Fruit fly (Drosophila melanogaster) whole organism, embryonic: Measurements from ENCODE around the gene CCHa2.
A peak's percentile ranks its signal among the peaks of the same experiment; 100 is the strongest.

Source experiments
- ATbp ChIP-seq: fragments of 200-800 bp; sonication (Bioruptor generic); optimal IDR thresholded peaks from 2 replicates; lab custom pipeline; 2017; ENCODE audit warnings: missing biosample characterization, mild to moderate bottlenecking, missing genetic modification characterization, missing genetic modification reagents
- Awh ChIP-seq: fragments of 200-800 bp; sonication (Bioruptor generic); IDR thresholded peaks from 2 replicates; pipeline ENCODE4, ENCODE4 v1.3.6; 2022; ENCODE audit warnings: missing biosample characterization, missing genetic modification characterization
- CG10147 ChIP-seq: fragments of 200-800 bp; sonication (Bioruptor generic); optimal IDR thresholded peaks from 2 replicates; lab custom pipeline; 2019; ENCODE audit warnings: missing biosample characterization, mild to moderate bottlenecking, missing genetic modification characterization, moderate library complexity
- CG12236 ChIP-seq: fragments of 200-800 bp; sonication (Bioruptor generic); optimal IDR thresholded peaks from 2 replicates; lab custom pipeline; 2016; ENCODE audit warnings: missing biosample characterization, missing genetic modification characterization
- CG12391 ChIP-seq: fragments of 200-800 bp; sonication (Bioruptor generic); optimal IDR thresholded peaks from 3 replicates; lab custom pipeline; 2018; ENCODE audit warnings: missing biosample characterization, mild to moderate bottlenecking, missing genetic modification characterization, moderate library complexity
- CG12769 ChIP-seq: fragments of 200-800 bp; sonication (Bioruptor generic); optimal IDR thresholded peaks from 2 replicates; lab custom pipeline; 2019; ENCODE audit warnings: missing biosample characterization, mild to moderate bottlenecking, missing genetic modification characterization, moderate library complexity
- CG13296 ChIP-seq: fragments of 200-800 bp; sonication (Bioruptor generic); optimal IDR thresholded peaks from 3 replicates; lab custom pipeline; 2018; ENCODE audit warnings: missing biosample characterization, mild to moderate bottlenecking, missing genetic modification characterization
- CG15696 ChIP-seq: fragments of 200-800 bp; sonication (Bioruptor generic); optimal IDR thresholded peaks from 2 replicates; lab custom pipeline; 2019; ENCODE audit warnings: missing biosample characterization, mild to moderate bottlenecking, missing genetic modification characterization, moderate library complexity
- CG32767 ChIP-seq: fragments of 200-800 bp; sonication (Bioruptor generic); IDR thresholded peaks from 2 replicates; pipeline ENCODE4 v1.3.6; 2022; ENCODE audit warnings: missing biosample characterization, missing genetic modification characterization
- CG43689 ChIP-seq: fragments of 200-800 bp; sonication (Bioruptor generic); IDR thresholded peaks from 2 replicates; pipeline ENCODE4 v1.3.6; 2022; ENCODE audit warnings: missing biosample characterization, missing genetic modification characterization
- CG6654 ChIP-seq: fragments of 200-800 bp; sonication (Bioruptor generic); optimal IDR thresholded peaks from 2 replicates; lab custom pipeline; 2017; ENCODE audit warnings: missing biosample characterization, mild to moderate bottlenecking, missing genetic modification characterization
- CG6683 ChIP-seq: fragments of 200-800 bp; sonication (Bioruptor generic); optimal IDR thresholded peaks from 2 replicates; lab custom pipeline; 2017; ENCODE audit warnings: missing biosample characterization, mild to moderate bottlenecking, missing genetic modification characterization, missing genetic modification reagents
- CG7786 ChIP-seq: fragments of 200-800 bp; sonication (Bioruptor generic); optimal IDR thresholded peaks from 2 replicates; lab custom pipeline; 2016; ENCODE audit warnings: missing biosample characterization, missing genetic modification characterization
- CG8924 ChIP-seq: fragments of 200-800 bp; optimal IDR thresholded peaks from 3 replicates; lab custom pipeline; 2019; ENCODE audit warnings: missing biosample characterization, mild to moderate bottlenecking, missing genetic modification characterization, moderate library complexity
- CG9817 ChIP-seq: fragments of 200-800 bp; sonication (Bioruptor generic); optimal IDR thresholded peaks from 2 replicates; lab custom pipeline; 2018; ENCODE audit warnings: missing biosample characterization, mild to moderate bottlenecking, missing genetic modification characterization, moderate library complexity
- CoRest ChIP-seq: fragments of 200-800 bp; sonication (Bioruptor generic); optimal IDR thresholded peaks from 3 replicates; lab custom pipeline; 2018; ENCODE audit warnings: missing biosample characterization, mild to moderate bottlenecking, missing genetic modification characterization, moderate library complexity
- Doc2 ChIP-seq: fragments of 200-800 bp; sonication (Bioruptor generic); IDR thresholded peaks from 2 replicates; pipeline ENCODE4 v1.3.6; 2022; ENCODE audit warnings: missing biosample characterization, missing genetic modification characterization
- Gsc ChIP-seq: fragments of 200-800 bp; sonication (Bioruptor generic); IDR thresholded peaks from 2 replicates; pipeline ENCODE4 v1.3.6; 2022; ENCODE audit warnings: missing biosample characterization, missing genetic modification characterization
- HLH54F ChIP-seq: fragments of 200-800 bp; sonication (Bioruptor generic); optimal IDR thresholded peaks from 3 replicates; lab custom pipeline; 2016; ENCODE audit warnings: missing biosample characterization, missing genetic modification characterization
- Hey ChIP-seq: fragments of 200-800 bp; sonication (Bioruptor generic); optimal IDR thresholded peaks from 3 replicates; lab custom pipeline; 2018; ENCODE audit warnings: missing biosample characterization, mild to moderate bottlenecking, missing genetic modification characterization
- Hr51 ChIP-seq, 2 experiments: fragments of 200-800 bp; sonication (Bioruptor generic); optimal IDR thresholded peaks; 2 replicates in 1 of 2; 3 replicates in 1 of 2; lab custom pipeline; 2016 to 2018; ENCODE audit warnings: missing biosample characterization in 2 of 2, missing genetic modification characterization in 2 of 2, mild to moderate bottlenecking in 1 of 2, moderate library complexity in 1 of 2
- Hsf ChIP-seq: fragments of 200-800 bp; sonication (Bioruptor generic); optimal IDR thresholded peaks from 3 replicates; lab custom pipeline; 2016; ENCODE audit warnings: missing biosample characterization, missing genetic modification characterization
- Kr ChIP-seq: fragments of 200-800 bp; sonication (Bioruptor generic); optimal IDR thresholded peaks from 2 replicates; lab custom pipeline; 2017; ENCODE audit warnings: missing biosample characterization, mild to moderate bottlenecking, missing genetic modification characterization
- NFAT ChIP-seq: fragments of 200-800 bp; sonication (Bioruptor generic); IDR thresholded peaks from 2 replicates; pipeline ENCODE4 v1.3.6; 2022; ENCODE audit warnings: missing biosample characterization, missing genetic modification characterization
- NfI ChIP-seq: fragments of 200-800 bp; sonication (Bioruptor generic); optimal IDR thresholded peaks from 3 replicates; lab custom pipeline; 2018; ENCODE audit warnings: missing biosample characterization, mild to moderate bottlenecking, missing genetic modification characterization, moderate library complexity
- Oli ChIP-seq: fragments of 200-800 bp; sonication (Bioruptor generic); optimal IDR thresholded peaks from 2 replicates; lab custom pipeline; 2018; ENCODE audit warnings: missing biosample characterization, mild to moderate bottlenecking, missing genetic modification characterization, moderate library complexity
- Trl ChIP-seq, 3 experiments: fragments of >200 bp in 2 of 3; fragments of 200-800 bp in 1 of 3; sonication (Bioruptor generic) in 1 of 3; optimal IDR thresholded peaks; 2 replicates in 1 of 3; 3 replicates in 2 of 3; lab custom pipeline; 2016 to 2017; ENCODE audit warnings: missing biosample characterization in 1 of 3, missing genetic modification characterization in 1 of 3
- Vsx1 ChIP-seq: fragments of 200-800 bp; sonication (Bioruptor generic); optimal IDR thresholded peaks from 2 replicates; lab custom pipeline; 2017; ENCODE audit warnings: missing biosample characterization, mild to moderate bottlenecking, missing genetic modification characterization, missing genetic modification reagents
- Xbp1 ChIP-seq: fragments of 200-800 bp; sonication (Bioruptor generic); optimal IDR thresholded peaks from 3 replicates; lab custom pipeline; 2016; ENCODE audit warnings: missing biosample characterization, mild to moderate bottlenecking, missing genetic modification characterization
- al ChIP-seq: fragments of 200-800 bp; sonication (Bioruptor generic); IDR thresholded peaks from 2 replicates; pipeline ENCODE4 v1.3.6; 2022; ENCODE audit warnings: missing biosample characterization, missing genetic modification characterization
- ap ChIP-seq: fragments of 200-800 bp; sonication (Bioruptor generic); IDR thresholded peaks from 2 replicates; pipeline ENCODE4 v1.3.6; 2022; ENCODE audit warnings: missing biosample characterization, missing genetic modification characterization
- caup ChIP-seq: fragments of 200-800 bp; sonication (Bioruptor generic); optimal IDR thresholded peaks from 3 replicates; lab custom pipeline; 2017; ENCODE audit warnings: missing biosample characterization, mild to moderate bottlenecking, missing genetic modification characterization, moderate library complexity; ENCODE audit not compliant: severe bottlenecking
- chn ChIP-seq: fragments of 200-800 bp; sonication (Bioruptor generic); optimal IDR thresholded peaks from 2 replicates; lab custom pipeline; 2016; ENCODE audit warnings: missing biosample characterization, missing genetic modification characterization
- esg ChIP-seq: fragments of 200-800 bp; sonication (Bioruptor generic); conservative IDR thresholded peaks from 2 replicates; pipeline ENCODE4 v1.3.6; 2022; ENCODE audit warnings: missing biosample characterization, missing genetic modification characterization
- eve ChIP-seq, 2 experiments: fragments of >200 bp; optimal IDR thresholded peaks; 2 replicates each; lab custom pipeline; 2017; ENCODE audit warnings: missing biosample characterization in 2 of 2, missing genetic modification characterization in 2 of 2
- jumu ChIP-seq: fragments of 200-800 bp; sonication (Bioruptor generic); optimal IDR thresholded peaks from 3 replicates; lab custom pipeline; 2016; ENCODE audit warnings: missing biosample characterization, missing genetic modification characterization
- klu ChIP-seq: fragments of 200-800 bp; sonication (Bioruptor generic); IDR thresholded peaks from 2 replicates; pipeline ENCODE4 v1.3.6; 2022; ENCODE audit warnings: missing biosample characterization, missing genetic modification characterization
- pfk ChIP-seq: fragments of 200-800 bp; sonication (Bioruptor generic); optimal IDR thresholded peaks from 2 replicates; lab custom pipeline; 2018; ENCODE audit warnings: missing biosample characterization, mild to moderate bottlenecking, missing genetic modification characterization, moderate library complexity
- phol ChIP-seq: fragments of 200-800 bp; sonication (Bioruptor generic); optimal IDR thresholded peaks from 3 replicates; lab custom pipeline; 2018; ENCODE audit warnings: missing biosample characterization, mild to moderate bottlenecking, missing genetic modification characterization, moderate library complexity
- prd ChIP-seq, 3 experiments: fragments of >200 bp in 2 of 3; fragments of 200-800 bp in 1 of 3; sonication (Bioruptor generic) in 1 of 3; optimal IDR thresholded peaks in 2 of 3; IDR thresholded peaks in 1 of 3; 2 replicates in 2 of 3; 3 replicates in 1 of 3; pipeline versions ENCODE4 v1.3.6 to Lab custom; 2017 to 2022; ENCODE audit warnings: missing biosample characterization in 1 of 3, missing genetic modification characterization in 1 of 3
- ranshi ChIP-seq: fragments of 200-800 bp; sonication (Bioruptor generic); IDR thresholded peaks from 2 replicates; pipeline ENCODE4 v1.3.6; 2022; ENCODE audit warnings: missing biosample characterization, missing genetic modification characterization
- sc ChIP-seq, 3 experiments: fragments of >200 bp in 2 of 3; fragments of 200-800 bp in 1 of 3; sonication (Bioruptor generic) in 1 of 3; optimal IDR thresholded peaks; 2 replicates in 2 of 3; 3 replicates in 1 of 3; lab custom pipeline; 2017; ENCODE audit warnings: mild to moderate bottlenecking in 1 of 3, missing biosample characterization in 1 of 3, missing genetic modification characterization in 1 of 3, missing genetic modification reagents in 1 of 3
- ssp ChIP-seq: fragments of 200-800 bp; sonication (Bioruptor generic); IDR thresholded peaks from 2 replicates; pipeline ENCODE4 v1.3.6; 2022; ENCODE audit warnings: missing biosample characterization, missing genetic modification characterization
- tll ChIP-seq, 2 experiments: fragments of 200-800 bp in 1 of 2; fragments of >200 bp in 1 of 2; sonication (Bioruptor generic) in 1 of 2; optimal IDR thresholded peaks; 2 replicates each; lab custom pipeline; 2017 to 2019; ENCODE audit warnings: missing biosample characterization in 2 of 2, missing genetic modification characterization in 2 of 2, mild to moderate bottlenecking in 1 of 2, moderate library complexity in 1 of 2
- tup ChIP-seq: fragments of 200-800 bp; sonication (Bioruptor generic); optimal IDR thresholded peaks from 2 replicates; lab custom pipeline; 2016; ENCODE audit warnings: missing biosample characterization, mild to moderate bottlenecking, missing genetic modification characterization, moderate library complexity

CCHa2 gene

DNA sequence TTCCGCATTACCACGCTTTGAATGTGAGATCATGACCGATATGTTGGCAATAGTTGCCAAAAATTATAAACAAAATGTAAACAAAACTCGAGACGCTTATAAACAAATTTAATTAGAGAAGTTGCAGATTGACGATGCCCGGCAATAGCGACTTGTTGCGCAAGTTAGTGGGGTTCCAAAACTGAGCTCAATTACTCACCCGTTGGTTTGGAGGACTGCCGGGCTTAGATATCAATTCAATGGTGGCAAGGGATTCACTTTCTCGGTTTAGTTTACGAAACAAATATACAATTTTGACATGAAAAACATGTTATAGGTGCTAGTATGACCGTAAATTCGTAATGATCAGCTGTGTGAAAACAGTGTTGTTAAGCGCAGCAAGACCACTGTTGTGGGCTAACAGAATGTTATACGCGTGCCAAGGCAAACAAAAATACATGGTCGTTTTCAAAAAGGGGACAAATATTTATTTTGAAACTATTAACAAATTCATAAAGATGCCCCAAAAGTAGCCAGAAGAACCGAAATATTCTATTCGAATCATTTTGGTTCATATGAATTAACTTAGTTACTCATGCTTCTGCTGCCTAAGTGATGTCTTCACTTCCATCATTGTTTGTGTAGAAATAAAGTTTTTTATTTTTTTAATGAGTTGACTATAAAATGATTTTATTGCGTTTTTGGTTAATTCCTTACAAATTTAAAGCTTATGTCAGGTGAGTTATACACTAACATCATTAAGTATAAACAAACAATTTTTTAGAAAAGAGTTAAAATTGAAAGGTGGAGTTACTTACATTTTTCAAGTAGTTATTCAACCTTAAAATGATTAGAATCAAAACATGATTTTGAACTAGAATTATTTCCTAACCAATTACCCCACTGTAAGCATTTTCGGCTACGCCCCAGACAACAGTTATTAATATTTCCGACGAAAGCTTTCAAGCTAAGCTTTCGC is 28.2 kb downstream of the CCHa2 start, which contains the start of gene Elp6 (continued):
- TF ChIP-seq CG9817 (tag; lab: Kevin White, UChicago): peak; percentile 59
- TF ChIP-seq esg (GFP tag; lab: Robert Waterston, UW): peak; percentile 64
- peak; percentile 75 for TF ChIP-seq Hsf
- no peak for TF ChIP-seq Doc2 (GFP tag; lab: Robert Waterston, UW)
- peak; percentile 42 for TF ChIP-seq ATbp (GFP tag; lab: Kevin White, UChicago)
- TF ChIP-seq Vsx1 (GFP tag; lab: Kevin White, UChicago): peak; percentile 38
- TF ChIP-seq CG13296 (GFP tag; lab: Kevin White, UChicago): peak; percentile 49
- peak; percentile 63; the same call in 1 of the 2 replicates for TF ChIP-seq ranshi
- TF ChIP-seq CG15696 (tag; lab: Kevin White, UChicago): no peak
- TF ChIP-seq Xbp1 (GFP tag; lab: Kevin White, UChicago): peak; percentile 67
- peak; percentile 69 for TF ChIP-seq chn (GFP tag; lab: Kevin White, UChicago)
- peak; percentile 68 for TF ChIP-seq CG12391 (tag; lab: Kevin White, UChicago)
- TF ChIP-seq ssp (GFP tag; lab: Robert Waterston, UW): peak; percentile 46
- peak; percentile 67; the same call in 1 of the 2 replicates for TF ChIP-seq Awh (GFP tag; lab: Robert Waterston, UW)
- no peak for TF ChIP-seq Trl (optimal IDR thresholded peaks at IDR 0.05; lab: Kevin White, UChicago)
- peak; percentile 53 for TF ChIP-seq Trl (GFP tag; optimal IDR thresholded peaks at IDR 0.05; lab: Kevin White, UChicago)
- peak; percentile 28 for TF ChIP-seq jumu (GFP tag; lab: Kevin White, UChicago)
- TF ChIP-seq sc (optimal IDR thresholded peaks at IDR 0.05; lab: Kevin White, UChicago): no peak
- TF ChIP-seq sc (GFP tag; optimal IDR thresholded peaks at IDR 0.05; lab: Kevin White, UChicago): peak; percentile 43
- no peak for TF ChIP-seq Kr
- no peak for TF ChIP-seq pfk
- TF ChIP-seq NFAT: peak; percentile 78
- peak; percentile 19 for TF ChIP-seq CG6683 (GFP tag; lab: Kevin White, UChicago)
- peak; percentile 34 for TF ChIP-seq CG12769 (tag; lab: Kevin White, UChicago)
- TF ChIP-seq Gsc: 0 out of 2 replicates have a peak, but pooled peaks have one; percentile 25
- peak; percentile 76 for TF ChIP-seq HLH54F (GFP tag; lab: Kevin White, UChicago)
- TF ChIP-seq tup (GFP tag; lab: Kevin White, UChicago): no peak
- TF ChIP-seq CG12236 (GFP tag; lab: Kevin White, UChicago): peak; percentile 32
- peak; percentile 77 for TF ChIP-seq CG10147
- TF ChIP-seq caup: peak; percentile 71
- TF ChIP-seq prd (optimal IDR thresholded peaks at IDR 0.05; lab: Kevin White, UChicago): no peak
- TF ChIP-seq prd (GFP tag; IDR thresholded peaks at IDR 0.05; lab: Robert Waterston, UW): peak; percentile 64
- TF ChIP-seq CG6654 (GFP tag; lab: Kevin White, UChicago): peak; percentile 34
- TF ChIP-seq CG8924: peak; percentile 43
- TF ChIP-seq Hey (tag; lab: Kevin White, UChicago): no peak
- peak; percentile 48 for TF ChIP-seq NfI (GFP tag; lab: Kevin White, UChicago)
- TF ChIP-seq Oli (tag; lab: Kevin White, UChicago): peak; percentile 77
- TF ChIP-seq klu (GFP tag; lab: Robert Waterston, UW): peak; percentile 47; the same call in 1 of the 2 replicates
- TF ChIP-seq CG43689 (GFP tag; lab: Robert Waterston, UW): no peak
- TF ChIP-seq tll (GFP tag; optimal IDR thresholded peaks at IDR 0.05; lab: Kevin White, UChicago): no peak
- TF ChIP-seq al (GFP tag; lab: Robert Waterston, UW): peak; percentile 35; the same call in 1 of the 2 replicates
- TF ChIP-seq phol (tag; lab: Kevin White, UChicago): peak; percentile 77
- peak; percentile 52 for TF ChIP-seq ap (GFP tag; lab: Robert Waterston, UW)
- peak in 1 of 2 experiments; percentile 62 for TF ChIP-seq eve (GFP tag; optimal IDR thresholded peaks at IDR 0.05; lab: Kevin White, UChicago)
- TF ChIP-seq Hr51 (GFP tag; optimal IDR thresholded peaks at IDR 0.05; lab: Kevin White, UChicago): peak; percentile 50 to 73
- peak; percentile 52; the same call in 1 of the 2 replicates for TF ChIP-seq CG32767 (GFP tag; lab: Robert Waterston, UW)
- TF ChIP-seq CG7786 (GFP tag; lab: Kevin White, UChicago): peak; percentile 35
- TF ChIP-seq CoRest (tag; lab: Kevin White, UChicago): peak; percentile 80
